Fruit fly (Drosophila melanogaster) whole organism, wandering third instar larva: ENCODE data around the gene Adar.
A peak's percentile ranks its signal among the peaks of the same experiment; 100 is the strongest.

Experiments used
- CrebA ChIP-seq: fragments of 200-800 bp; sonication (Bioruptor generic); optimal IDR thresholded peaks from 2 replicates; lab custom pipeline; 2016; ENCODE audit warnings: missing biosample characterization, mild to moderate bottlenecking, missing genetic modification characterization, borderline replicate concordance
- OdsH ChIP-seq: fragments of 200-800 bp; sonication (Bioruptor generic); optimal IDR thresholded peaks from 2 replicates; lab custom pipeline; 2016; ENCODE audit warnings: missing biosample characterization, mild to moderate bottlenecking, missing genetic modification characterization
- Rel ChIP-seq, 2 experiments: fragments of 200-800 bp; sonication (Bioruptor generic) in 1 of 2; optimal IDR thresholded peaks; 2 replicates in 1 of 2; 3 replicates in 1 of 2; lab custom pipeline; 2016 to 2019; ENCODE audit warnings: mild to moderate bottlenecking in 2 of 2, missing biosample characterization in 2 of 2, missing genetic modification characterization in 2 of 2, moderate library complexity in 1 of 2
- fru ChIP-seq: fragments of 200-800 bp; sonication (Bioruptor generic); optimal IDR thresholded peaks from 3 replicates; lab custom pipeline; 2016; ENCODE audit warnings: missing biosample characterization, mild to moderate bottlenecking, missing genetic modification characterization
- h ChIP-seq: fragments of 200-800 bp; sonication (Bioruptor generic); optimal IDR thresholded peaks from 3 replicates; lab custom pipeline; 2016; ENCODE audit warnings: missing biosample characterization, mild to moderate bottlenecking, missing genetic modification characterization
- pan ChIP-seq: fragments of >200 bp; optimal IDR thresholded peaks from 2 replicates; lab custom pipeline; 2017
- psq ChIP-seq: fragments of 200-800 bp; sonication (Bioruptor generic); optimal IDR thresholded peaks from 3 replicates; lab custom pipeline; 2017; ENCODE audit warnings: missing biosample characterization, mild to moderate bottlenecking, missing genetic modification characterization, moderate library complexity
- sv ChIP-seq: fragments of 200-800 bp; sonication (Bioruptor generic); optimal IDR thresholded peaks from 3 replicates; lab custom pipeline; 2016; ENCODE audit warnings: missing biosample characterization, missing genetic modification characterization

DNA sequence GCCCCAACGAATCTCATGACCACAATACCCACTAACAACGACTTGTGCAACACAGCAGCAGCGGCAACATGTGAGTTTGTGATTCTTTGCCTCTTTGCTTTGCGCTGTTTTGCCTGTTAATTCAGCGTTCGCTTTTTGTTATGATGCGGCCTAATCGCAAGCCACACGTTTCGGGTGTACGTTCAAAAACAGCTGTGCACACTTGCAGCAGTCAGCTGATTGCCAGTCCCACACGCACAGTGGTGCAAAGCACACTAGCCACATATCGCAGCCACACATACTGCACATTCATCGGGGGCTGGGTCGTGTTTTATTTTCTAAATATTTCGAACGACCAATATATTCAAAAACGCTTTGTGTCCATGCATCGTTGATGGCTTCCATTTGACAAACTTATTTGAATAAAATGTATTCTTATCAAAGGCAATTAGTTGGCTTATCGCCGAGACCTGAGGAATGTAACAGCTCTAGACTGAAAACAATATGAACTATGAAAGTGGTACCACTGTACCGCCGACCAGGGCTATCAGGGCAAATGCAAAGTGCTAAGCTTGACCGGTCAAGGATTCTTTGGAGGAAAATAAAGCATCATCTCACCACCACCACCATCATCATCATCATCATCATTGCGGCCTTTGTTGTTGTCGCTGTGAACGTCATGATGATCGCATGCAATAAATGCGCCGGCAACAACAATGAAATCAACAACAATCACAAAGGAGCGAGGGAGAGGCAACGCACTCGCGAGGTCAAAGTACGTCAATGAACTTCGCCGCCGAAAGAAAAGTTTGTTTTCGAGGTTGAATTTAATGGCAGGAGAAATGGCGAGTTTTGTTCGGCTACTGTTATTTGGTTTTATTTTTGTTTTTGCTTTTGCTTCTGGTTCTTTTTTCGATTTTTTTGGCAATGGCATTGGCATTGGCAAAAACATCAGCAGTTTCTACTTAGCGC, 52.7 kb downstream of the Adar start:
- TF ChIP-seq pan (no peak), fru (GFP tag; lab: Kevin White, UChicago) (peak; percentile 78), psq (peak; percentile 54), h (peak; percentile 66), Rel (GFP tag; optimal IDR thresholded peaks at IDR 0.05; lab: Kevin White, UChicago) (no peak), Rel (tag; optimal IDR thresholded peaks at IDR 0.05; lab: Kevin White, UChicago) (peak; percentile 43), OdsH (GFP tag; lab: Kevin White, UChicago) (peak; percentile 46), CrebA (GFP tag; lab: Kevin White, UChicago) (peak; percentile 43), sv (GFP tag; lab: Kevin White, UChicago) (no peak)
